Worm (Caenorhabditis elegans) whole organism, late embryonic: ENCODE results near the gene asah-2.

ENCODE experiments used
- C08G9.2 ChIP-seq: sonication (generic microtip); optimal IDR thresholded peaks from 2 replicates; lab custom pipeline; 2016; ENCODE audit warnings: mild to moderate bottlenecking, missing genetic modification characterization, moderate library complexity, missing compliant biosample characterization
- C38D4.7 ChIP-seq: fragments of 200-800 bp; sonication (Bioruptor generic); optimal IDR thresholded peaks from 2 replicates; lab custom pipeline; 2018; ENCODE audit warnings: mild to moderate bottlenecking, missing genetic modification characterization, moderate library complexity, missing compliant biosample characterization
- F13H6.1 ChIP-seq: sonication (generic microtip); optimal IDR thresholded peaks from 2 replicates; lab custom pipeline; 2016; ENCODE audit warnings: missing genetic modification characterization, missing compliant biosample characterization
- K09A11.1 ChIP-seq: sonication (generic microtip); optimal IDR thresholded peaks from 2 replicates; lab custom pipeline; 2017; ENCODE audit warnings: antibody characterized with exemption, mild to moderate bottlenecking, missing genetic modification characterization, missing compliant biosample characterization; ENCODE audit not compliant: insufficient read depth
- Y22D7AL.16 ChIP-seq: sonication (generic microtip); optimal IDR thresholded peaks from 2 replicates; lab custom pipeline; 2016; ENCODE audit warnings: missing genetic modification characterization, missing compliant biosample characterization
- ceh-14 ChIP-seq: sonication (generic microtip); optimal IDR thresholded peaks from 2 replicates; lab custom pipeline; 2016; ENCODE audit warnings: missing genotype, missing genetic modification characterization, missing compliant biosample characterization
- ceh-2 ChIP-seq: sonication (generic microtip); optimal IDR thresholded peaks from 2 replicates; lab custom pipeline; 2016; ENCODE audit warnings: missing genotype, missing genetic modification characterization, missing compliant biosample characterization
- ceh-22 ChIP-seq: sonication (generic microtip); optimal IDR thresholded peaks from 2 replicates; lab custom pipeline; 2017; ENCODE audit warnings: missing biosample characterization, missing genetic modification characterization
- ceh-31 ChIP-seq: sonication (generic microtip); optimal IDR thresholded peaks from 2 replicates; lab custom pipeline; 2016; ENCODE audit warnings: missing genetic modification characterization, missing compliant biosample characterization
- ceh-45 ChIP-seq: fragments of 200-800 bp; sonication (Bioruptor generic); IDR thresholded peaks from 2 replicates; pipeline ENCODE4 v1.3.6; 2022; ENCODE audit warnings: missing genetic modification reagents, missing genetic modification characterization, missing compliant biosample characterization
- ceh-48 ChIP-seq: sonication (generic microtip); optimal IDR thresholded peaks from 2 replicates; lab custom pipeline; 2016; ENCODE audit warnings: missing genetic modification characterization, inconsistent platforms, missing compliant biosample characterization
- ceh-6 ChIP-seq: fragments of 200-800 bp; sonication (Bioruptor generic); optimal IDR thresholded peaks from 2 replicates; lab custom pipeline; 2018; ENCODE audit warnings: mild to moderate bottlenecking, missing genetic modification characterization, missing compliant biosample characterization
- ceh-9 ChIP-seq: sonication (generic microtip); optimal IDR thresholded peaks from 2 replicates; lab custom pipeline; 2016; ENCODE audit warnings: mild to moderate bottlenecking, missing genetic modification characterization, inconsistent platforms, missing compliant biosample characterization
- che-1 ChIP-seq: sonication (generic microtip); optimal IDR thresholded peaks from 2 replicates; lab custom pipeline; 2016; ENCODE audit warnings: mild to moderate bottlenecking, missing genetic modification characterization, missing compliant biosample characterization
- dmd-4 ChIP-seq: sonication (generic microtip); optimal IDR thresholded peaks from 2 replicates; lab custom pipeline; 2016; ENCODE audit warnings: borderline replicate concordance, missing genetic modification characterization, missing compliant biosample characterization
- dve-1 ChIP-seq: sonication (generic microtip); optimal IDR thresholded peaks from 2 replicates; lab custom pipeline; 2017; ENCODE audit warnings: antibody characterized with exemption, mild to moderate bottlenecking, missing genetic modification characterization, missing compliant biosample characterization
- elt-2 ChIP-seq: sonication (generic microtip); optimal IDR thresholded peaks from 2 replicates; lab custom pipeline; 2016; ENCODE audit warnings: missing genetic modification reagents, missing genetic modification characterization, missing compliant biosample characterization
- elt-4 ChIP-seq: sonication (generic microtip); optimal IDR thresholded peaks from 2 replicates; lab custom pipeline; 2016; ENCODE audit warnings: missing genetic modification characterization, missing compliant biosample characterization
- ets-4 ChIP-seq: sonication (generic microtip); optimal IDR thresholded peaks from 2 replicates; lab custom pipeline; 2016; ENCODE audit warnings: missing genetic modification characterization, missing compliant biosample characterization
- hlh-13 ChIP-seq: fragments of 200-800 bp; sonication (Bioruptor generic); optimal IDR thresholded peaks from 2 replicates; lab custom pipeline; 2018; ENCODE audit warnings: mild to moderate bottlenecking, missing genetic modification characterization, missing compliant biosample characterization
- hlh-15 ChIP-seq: sonication (generic microtip); optimal IDR thresholded peaks from 2 replicates; lab custom pipeline; 2016; ENCODE audit warnings: missing genetic modification characterization, missing compliant biosample characterization
- lim-6 ChIP-seq: sonication (generic microtip); optimal IDR thresholded peaks from 2 replicates; lab custom pipeline; 2016; ENCODE audit warnings: missing genetic modification characterization, missing compliant biosample characterization
- lin-11 ChIP-seq: fragments of 200-800 bp; sonication (Bioruptor generic); optimal IDR thresholded peaks from 2 replicates; lab custom pipeline; 2018; ENCODE audit warnings: mild to moderate bottlenecking, missing genetic modification characterization, missing compliant biosample characterization
- mec-3 ChIP-seq: sonication (generic microtip); optimal IDR thresholded peaks from 2 replicates; lab custom pipeline; 2016; ENCODE audit warnings: borderline replicate concordance, missing genetic modification characterization, missing compliant biosample characterization
- npax-4 ChIP-seq: sonication (generic microtip); optimal IDR thresholded peaks from 2 replicates; lab custom pipeline; 2016; ENCODE audit warnings: missing genetic modification characterization, missing compliant biosample characterization
- pag-3 ChIP-seq: sonication (generic microtip); optimal IDR thresholded peaks from 2 replicates; lab custom pipeline; 2016; ENCODE audit warnings: missing compliant biosample characterization, missing genetic modification characterization, borderline replicate concordance
- pax-1 ChIP-seq: fragments of 150-350 bp; optimal IDR thresholded peaks from 2 replicates; lab custom pipeline; 2014; ENCODE audit warnings: missing biosample characterization, missing genetic modification characterization
- pqm-1 ChIP-seq: sonication (generic microtip); optimal IDR thresholded peaks from 2 replicates; lab custom pipeline; 2016; ENCODE audit warnings: missing genetic modification characterization, missing compliant biosample characterization
- pros-1 ChIP-seq: fragments of 150-350 bp; optimal IDR thresholded peaks from 2 replicates; lab custom pipeline; 2014; ENCODE audit warnings: missing biosample characterization, missing genetic modification reagents, missing genetic modification characterization
- ref-2 ChIP-seq: sonication (generic microtip); optimal IDR thresholded peaks from 2 replicates; lab custom pipeline; 2016; ENCODE audit warnings: missing genetic modification characterization, missing compliant biosample characterization
- sdc-2 ChIP-seq: sonication (generic microtip); optimal IDR thresholded peaks from 2 replicates; lab custom pipeline; 2016; ENCODE audit warnings: missing genotype, missing genetic modification characterization, missing compliant biosample characterization
- syd-9 ChIP-seq: sonication (generic microtip); optimal IDR thresholded peaks from 2 replicates; lab custom pipeline; 2016; ENCODE audit warnings: mild to moderate bottlenecking, missing genetic modification characterization, moderate library complexity, missing compliant biosample characterization
- zip-5 ChIP-seq: sonication (generic microtip); optimal IDR thresholded peaks from 2 replicates; lab custom pipeline; 2016; ENCODE audit warnings: missing genetic modification characterization, missing compliant biosample characterization
- ztf-16 ChIP-seq: sonication (generic microtip); optimal IDR thresholded peaks from 2 replicates; lab custom pipeline; 2017; ENCODE audit warnings: missing genetic modification characterization, missing compliant biosample characterization

Gene asah-2

ce11 chrII:10131760-10132159, 7.6 kb upstream of the asah-2 start, which contains the start of gene F27E5.5:
Gene F27E5.5, minus strand, starts transcription at chrII:10131860.
- TF ChIP-seq ceh-2 (tag; lab: Kevin White, UChicago) (no peak), ceh-22 (tag; lab: Kevin White, UChicago) (no peak), ceh-14 (tag; lab: Kevin White, UChicago) (no peak), dve-1 (tag; lab: Kevin White, UChicago) (no peak), zip-5 (tag; lab: Kevin White, UChicago) (no peak), ceh-31 (no peak), ztf-16 (tag; lab: Kevin White, UChicago) (no peak), pros-1 (tag; lab: Kevin White, UChicago) (no peak), ref-2 (tag; lab: Kevin White, UChicago) (no peak), mec-3 (no peak), lim-6 (tag; lab: Kevin White, UChicago) (no peak), ceh-45 (GFP tag; lab: Robert Waterston, UW) (no peak), elt-4 (no peak), npax-4 (tag; lab: Kevin White, UChicago) (no peak), C08G9.2 (tag; lab: Kevin White, UChicago) (no peak), sdc-2 (tag; lab: Kevin White, UChicago) (no peak), ceh-9 (tag; lab: Kevin White, UChicago) (no peak), K09A11.1 (tag; lab: Kevin White, UChicago) (no peak)

- no peak for TF ChIP-seq C38D4.7 (GFP tag; lab: Kevin White, UChicago)
- TF ChIP-seq syd-9 (tag; lab: Kevin White, UChicago) = no peak
- TF ChIP-seq ceh-48 (tag; lab: Kevin White, UChicago) = no peak
- TF ChIP-seq pqm-1 (tag; lab: Kevin White, UChicago) = no peak
- TF ChIP-seq ceh-22 (tag; lab: Kevin White, UChicago) = no peak
Measured at ce11 chrII:10132818-10133217, 6.6 kb upstream of the asah-2 start.

ce11 chrII:10134285-10134995, 5.0 kb upstream of the asah-2 start, which contains the start of gene F27E5.9:
Gene F27E5.9, plus strand, starts transcription at chrII:10134945.
- TF ChIP-seq che-1 (tag; lab: Kevin White, UChicago) (no peak), ceh-48 (tag; lab: Kevin White, UChicago) (no peak), elt-2 (tag; lab: Kevin White, UChicago) (peak; percentile 66), pax-1 (tag; lab: Kevin White, UChicago) (no peak), ceh-14 (tag; lab: Kevin White, UChicago) (no peak), ceh-6 (GFP tag; lab: Kevin White, UChicago) (no peak), pag-3 (no peak)

ce11 chrII:10136771-10137170, 2.6 kb upstream of the asah-2 start:
- TF ChIP-seq syd-9 (tag; lab: Kevin White, UChicago) (no peak), ceh-22 (tag; lab: Kevin White, UChicago) (peak; percentile 83), ets-4 (peak; percentile 41), dmd-4 (peak; percentile 24)

ce11 chrII:10137358-10137757, 2.0 kb upstream of the asah-2 start, which contains the start of gene phg-1:
Gene phg-1, plus strand, starts transcription at chrII:10137658.
- TF ChIP-seq lin-11 (tag; lab: Kevin White, UChicago) (no peak), Y22D7AL.16 (tag; lab: Kevin White, UChicago) (no peak), sdc-2 (tag; lab: Kevin White, UChicago) (no peak), hlh-13 (GFP tag; lab: Kevin White, UChicago) (no peak), F13H6.1 (no peak), hlh-15 (tag; lab: Kevin White, UChicago) (no peak), ceh-48 (tag; lab: Kevin White, UChicago) (no peak), pros-1 (tag; lab: Kevin White, UChicago) (no peak), elt-2 (tag; lab: Kevin White, UChicago) (no peak), syd-9 (tag; lab: Kevin White, UChicago) (no peak)
